Worm (Caenorhabditis elegans) whole organism, L1 larva: ENCODE data around the gene C05E7.3.

Experiments
- F16B12.6 ChIP-seq: fragments of 150-350 bp; optimal IDR thresholded peaks from 2 replicates; lab custom pipeline; 2014; ENCODE audit warnings: missing biosample characterization, missing genetic modification characterization
- aha-1 ChIP-seq: fragments of 150-350 bp; optimal IDR thresholded peaks from 2 replicates; lab custom pipeline; 2014; ENCODE audit warnings: missing biosample characterization, missing genetic modification characterization
- alr-1 ChIP-seq: fragments of 200-800 bp; sonication (Bioruptor generic); optimal IDR thresholded peaks from 2 replicates; lab custom pipeline; 2018; ENCODE audit warnings: borderline replicate concordance, mild to moderate bottlenecking, missing genetic modification characterization, missing compliant biosample characterization
- blmp-1 ChIP-seq: fragments of 150-350 bp; optimal IDR thresholded peaks from 2 replicates; lab custom pipeline; 2014; ENCODE audit warnings: missing biosample characterization, missing genetic modification characterization
- ceh-63 ChIP-seq: fragments of 200-800 bp; sonication (Bioruptor generic); optimal IDR thresholded peaks from 2 replicates; lab custom pipeline; 2018; ENCODE audit warnings: mild to moderate bottlenecking, missing genetic modification characterization, missing compliant biosample characterization
- ceh-8 ChIP-seq: fragments of 200-800 bp; sonication (Bioruptor generic); optimal IDR thresholded peaks from 2 replicates; lab custom pipeline; 2018; ENCODE audit warnings: mild to moderate bottlenecking, missing genetic modification characterization, moderate library complexity, missing compliant biosample characterization
- ceh-82 ChIP-seq, 3 experiments: fragments of 150-350 bp in 1 of 3; sonication (generic microtip) in 2 of 3; optimal IDR thresholded peaks; 2 replicates each; lab custom pipeline; 2014 to 2017; ENCODE audit warnings: missing biosample characterization in 3 of 3, missing genetic modification characterization in 3 of 3
- ceh-90 ChIP-seq: sonication (generic microtip); optimal IDR thresholded peaks from 2 replicates; lab custom pipeline; 2016; ENCODE audit warnings: missing genetic modification characterization, missing compliant biosample characterization
- ces-1 ChIP-seq: fragments of 150-350 bp; optimal IDR thresholded peaks from 2 replicates; lab custom pipeline; 2014; ENCODE audit warnings: missing biosample characterization, missing genetic modification reagents, missing genetic modification characterization
- dsc-1 ChIP-seq: sonication (generic microtip); optimal IDR thresholded peaks from 2 replicates; lab custom pipeline; 2016; ENCODE audit warnings: mild to moderate bottlenecking, missing genetic modification characterization, missing compliant biosample characterization
- efl-1 ChIP-seq, 4 experiments: fragments of 150-350 bp; optimal IDR thresholded peaks in 3 of 4; peaks in 1 of 4; 1 replicate in 1 of 4; 2 replicates in 3 of 4; lab custom pipeline; 2014; ENCODE audit warnings: missing biosample characterization in 2 of 4, missing genetic modification characterization in 2 of 4, missing genetic modification reagents in 2 of 4
- egl-13 ChIP-seq: sonication (generic microtip); optimal IDR thresholded peaks from 2 replicates; lab custom pipeline; 2016; ENCODE audit warnings: missing genotype, missing genetic modification reagents, missing genetic modification characterization, missing compliant biosample characterization
- elt-2 ChIP-seq: sonication (generic microtip); optimal IDR thresholded peaks from 2 replicates; lab custom pipeline; 2016; ENCODE audit warnings: missing genetic modification characterization, mild to moderate bottlenecking, inconsistent platforms, missing compliant biosample characterization, missing genetic modification reagents
- fkh-4 ChIP-seq: sonication (generic microtip); optimal IDR thresholded peaks from 2 replicates; lab custom pipeline; 2016; ENCODE audit warnings: missing compliant biosample characterization, missing genetic modification characterization, borderline replicate concordance
- grh-1 ChIP-seq: fragments of 200-800 bp; sonication (Bioruptor generic); IDR thresholded peaks from 2 replicates; pipeline ENCODE4 v1.3.6; 2022; ENCODE audit warnings: missing genetic modification reagents, missing genetic modification characterization, missing compliant biosample characterization
- hlh-4 ChIP-seq: sonication (generic microtip); optimal IDR thresholded peaks from 2 replicates; lab custom pipeline; 2016; ENCODE audit warnings: mild to moderate bottlenecking, missing genetic modification characterization, missing compliant biosample characterization
- jun-1 ChIP-seq: fragments of 150-350 bp; optimal IDR thresholded peaks from 2 replicates; lab custom pipeline; 2014; ENCODE audit warnings: missing biosample characterization, missing genetic modification reagents, missing genetic modification characterization
- lin-13 ChIP-seq: fragments of 150-350 bp; optimal IDR thresholded peaks from 2 replicates; lab custom pipeline; 2014; ENCODE audit warnings: missing biosample characterization, missing genetic modification reagents, missing genetic modification characterization
- lin-14 ChIP-seq: fragments of 200-800 bp; sonication (Bioruptor generic); optimal IDR thresholded peaks from 2 replicates; lab custom pipeline; 2018; ENCODE audit warnings: mild to moderate bottlenecking, missing genetic modification characterization, moderate library complexity, missing compliant biosample characterization
- lin-15B ChIP-seq: fragments of 150-350 bp; sonication (generic microtip); optimal IDR thresholded peaks from 3 replicates; lab custom pipeline; 2014; ENCODE audit warnings: missing biosample characterization, missing genetic modification characterization
- lin-35 ChIP-seq, 2 experiments: fragments of 150-350 bp; optimal IDR thresholded peaks; 2 replicates each; lab custom pipeline; 2014; ENCODE audit warnings: missing biosample characterization in 2 of 2, missing genetic modification characterization in 2 of 2, missing genetic modification reagents in 2 of 2
- lir-3 ChIP-seq: sonication (generic microtip); optimal IDR thresholded peaks from 2 replicates; lab custom pipeline; 2016; ENCODE audit warnings: mild to moderate bottlenecking, missing genetic modification characterization, moderate library complexity, missing compliant biosample characterization; ENCODE audit not compliant: poor library complexity
- mef-2 ChIP-seq: fragments of 150-350 bp; optimal IDR thresholded peaks from 2 replicates; lab custom pipeline; 2014; ENCODE audit warnings: missing biosample characterization, missing genetic modification characterization
- mep-1 ChIP-seq: fragments of 150-350 bp; optimal IDR thresholded peaks from 2 replicates; lab custom pipeline; 2014; ENCODE audit warnings: missing biosample characterization, missing genetic modification characterization
- nhr-12 ChIP-seq: sonication (generic microtip); optimal IDR thresholded peaks from 2 replicates; lab custom pipeline; 2017; ENCODE audit warnings: missing biosample characterization, missing genetic modification characterization
- nhr-237 ChIP-seq: fragments of 150-350 bp; optimal IDR thresholded peaks from 2 replicates; lab custom pipeline; 2014; ENCODE audit warnings: missing biosample characterization, missing genetic modification characterization
- nhr-28 ChIP-seq: fragments of 150-350 bp; optimal IDR thresholded peaks from 2 replicates; lab custom pipeline; 2014; ENCODE audit warnings: missing biosample characterization, missing genetic modification characterization
- nhr-47 ChIP-seq: sonication (generic microtip); optimal IDR thresholded peaks from 2 replicates; lab custom pipeline; 2016; ENCODE audit warnings: mild to moderate bottlenecking, missing genetic modification characterization, moderate library complexity, missing compliant biosample characterization
- nhr-71 ChIP-seq: sonication (generic microtip); optimal IDR thresholded peaks from 2 replicates; lab custom pipeline; 2016; ENCODE audit warnings: mild to moderate bottlenecking, missing genetic modification characterization, moderate library complexity, missing compliant biosample characterization
- nhr-84 ChIP-seq: sonication (generic microtip); optimal IDR thresholded peaks from 2 replicates; lab custom pipeline; 2017; ENCODE audit warnings: missing biosample characterization, missing genetic modification characterization
- nhr-85 ChIP-seq: sonication (generic microtip); peaks from one replicate; lab custom pipeline; 2016; ENCODE audit warnings: missing genetic modification characterization, inconsistent platforms, missing compliant biosample characterization
- nhr-90 ChIP-seq: sonication (generic microtip); optimal IDR thresholded peaks from 2 replicates; lab custom pipeline; 2016; ENCODE audit warnings: mild to moderate bottlenecking, missing genetic modification characterization, missing compliant biosample characterization; ENCODE audit not compliant: poor library complexity
- pag-3 ChIP-seq: sonication (generic microtip); optimal IDR thresholded peaks from 2 replicates; lab custom pipeline; 2017; ENCODE audit warnings: missing genetic modification characterization, mild to moderate bottlenecking, missing compliant biosample characterization, antibody characterized with exemption, borderline replicate concordance; ENCODE audit not compliant: insufficient read depth
- rnt-1 ChIP-seq: sonication (generic microtip); optimal IDR thresholded peaks from 2 replicates; lab custom pipeline; 2016; ENCODE audit warnings: mild to moderate bottlenecking, missing genetic modification characterization, moderate library complexity, missing compliant biosample characterization
- skn-1 ChIP-seq: fragments of 150-350 bp; optimal IDR thresholded peaks from 2 replicates; lab custom pipeline; 2014; ENCODE audit warnings: missing biosample characterization, missing genetic modification characterization
- snpc-4 ChIP-seq: fragments of 150-350 bp; optimal IDR thresholded peaks from 2 replicates; lab custom pipeline; 2014; ENCODE audit warnings: missing biosample characterization, missing genetic modification characterization
- sptf-1 ChIP-seq: fragments of 150-350 bp; optimal IDR thresholded peaks from 2 replicates; lab custom pipeline; 2014; ENCODE audit warnings: missing biosample characterization, missing genetic modification characterization
- swsn-7 ChIP-seq: sonication (generic microtip); optimal IDR thresholded peaks from 2 replicates; lab custom pipeline; 2016; ENCODE audit warnings: missing genetic modification characterization, missing compliant biosample characterization
- tbx-2 ChIP-seq: sonication (generic microtip); optimal IDR thresholded peaks from 2 replicates; lab custom pipeline; 2016; ENCODE audit warnings: missing genetic modification characterization, missing compliant biosample characterization
- unc-98 ChIP-seq: fragments of 200-800 bp; sonication (Bioruptor generic); IDR thresholded peaks from 2 replicates; pipeline ENCODE4 v1.3.6; 2022; ENCODE audit warnings: missing genetic modification characterization, missing compliant biosample characterization
- xbp-1 ChIP-seq: sonication (generic microtip); optimal IDR thresholded peaks from 2 replicates; lab custom pipeline; 2016; ENCODE audit warnings: missing genetic modification characterization, missing compliant biosample characterization
- zip-4 ChIP-seq: fragments of 200-800 bp; sonication (Bioruptor generic); optimal IDR thresholded peaks from 2 replicates; lab custom pipeline; 2018; ENCODE audit warnings: mild to moderate bottlenecking, missing genetic modification characterization, moderate library complexity, missing compliant biosample characterization

C05E7.3 gene

DNA sequence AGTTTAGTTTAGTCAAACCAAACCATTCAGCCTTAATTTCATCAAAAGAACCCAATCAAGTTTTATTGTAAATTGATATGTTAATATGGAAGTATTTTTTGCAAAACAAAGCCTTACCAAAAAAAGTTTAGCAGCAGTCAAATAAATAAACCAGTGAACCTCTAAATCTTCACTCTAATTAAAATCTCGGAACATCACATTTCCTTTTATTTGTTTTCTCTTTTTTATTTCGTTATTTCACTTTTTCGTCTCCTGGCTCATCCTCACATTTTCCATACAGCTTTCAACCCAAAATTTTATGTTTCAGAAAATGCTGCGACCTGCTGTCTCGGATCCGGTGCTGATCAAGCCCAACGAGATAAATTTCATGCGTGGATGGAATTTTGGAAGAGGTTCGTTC is 16.5 kb downstream of the C05E7.3 start, which contains the start of gene C34E7.3:
C34E7.3 (plus strand) TSS at position 301 of the 400 bp plus-strand sequence.
- TF ChIP-seq tbx-2 (no peak), aha-1 (tag; lab: Kevin White, UChicago) (no peak), mep-1 (tag; lab: Kevin White, UChicago) (no peak), snpc-4 (tag; lab: Kevin White, UChicago) (no peak), nhr-90 (tag; lab: Kevin White, UChicago) (no peak), nhr-84 (tag; lab: Kevin White, UChicago) (no peak), F16B12.6 (tag; lab: Kevin White, UChicago) (no peak), rnt-1 (tag; lab: Kevin White, UChicago) (no peak), alr-1 (tag; lab: Kevin White, UChicago) (no peak), sptf-1 (tag; lab: Kevin White, UChicago) (no peak), grh-1 (GFP tag; lab: Robert Waterston, UW) (no peak), nhr-28 (tag; lab: Kevin White, UChicago) (no peak)

ce11 chrX:12928753-12929152 is 17.7 kb downstream of the C05E7.3 start:
- TF ChIP-seq unc-98 (GFP tag; lab: Robert Waterston, UW) (no peak), skn-1 (no peak), blmp-1 (tag; lab: Kevin White, UChicago) (peak; percentile 0), lin-13 (GFP tag; lab: Kevin White, UChicago) (no peak), swsn-7 (tag; lab: Kevin White, UChicago) (no peak), fkh-4 (tag; lab: Kevin White, UChicago) (peak; percentile 65), nhr-90 (tag; lab: Kevin White, UChicago) (no peak), ceh-90 (tag; lab: Kevin White, UChicago) (no peak), lin-15B (tag; lab: Kevin White, UChicago) (no peak), dsc-1 (tag; lab: Kevin White, UChicago) (peak; percentile 94)

- TF ChIP-seq ces-1 (no peak), pag-3 (tag; lab: Kevin White, UChicago) (no peak), efl-1 (optimal IDR thresholded peaks at IDR 0.05; lab: Kevin White, UChicago) (no peak), efl-1 (GFP tag; optimal IDR thresholded peaks at IDR 0.05 in 1 of 2; lab: Kevin White, UChicago) (peak in 1 of 2 experiments; percentile 81), nhr-71 (tag; lab: Kevin White, UChicago) (no peak), jun-1 (tag; lab: Kevin White, UChicago) (no peak), mef-2 (tag; lab: Kevin White, UChicago) (no peak)
Measured at ce11 chrX:12926998-12927397, 19.4 kb downstream of the C05E7.3 start.

ce11 chrX:12918454-12918853 is 28.0 kb downstream of the C05E7.3 start:
- TF ChIP-seq lir-3 (tag; lab: Kevin White, UChicago) (no peak), zip-4 (GFP tag; lab: Kevin White, UChicago) (no peak), nhr-85 (tag; lab: Kevin White, UChicago) (no peak), nhr-90 (tag; lab: Kevin White, UChicago) (no peak), elt-2 (tag; lab: Kevin White, UChicago) (no peak), pag-3 (tag; lab: Kevin White, UChicago) (no peak), ceh-82 (tag; optimal IDR thresholded peaks at IDR 0.05; lab: Kevin White, UChicago) (no peak), ceh-8 (no peak), hlh-4 (no peak), xbp-1 (tag; lab: Kevin White, UChicago) (no peak), nhr-237 (tag; lab: Kevin White, UChicago) (no peak), ceh-63 (GFP tag; lab: Kevin White, UChicago) (no peak), lin-35 (GFP tag; optimal IDR thresholded peaks at IDR 0.05; lab: Kevin White, UChicago) (no peak), lin-14 (GFP tag; lab: Kevin White, UChicago) (no peak), egl-13 (tag; lab: Kevin White, UChicago) (no peak), nhr-84 (tag; lab: Kevin White, UChicago) (no peak), nhr-47 (tag; lab: Kevin White, UChicago) (no peak), nhr-12 (tag; lab: Kevin White, UChicago) (no peak), skn-1 (no peak)
- TF ChIP-seq, all 84 proteins: peak for 0
